Worm (Caenorhabditis elegans): ENCODE measurements around the gene nas-20.
"Not testable (repeated sequence)": the region's sequence is repeated elsewhere in the genome, so short reads cannot be mapped to it uniquely, and the experiment has no call there.

nas-20 gene

DNA sequence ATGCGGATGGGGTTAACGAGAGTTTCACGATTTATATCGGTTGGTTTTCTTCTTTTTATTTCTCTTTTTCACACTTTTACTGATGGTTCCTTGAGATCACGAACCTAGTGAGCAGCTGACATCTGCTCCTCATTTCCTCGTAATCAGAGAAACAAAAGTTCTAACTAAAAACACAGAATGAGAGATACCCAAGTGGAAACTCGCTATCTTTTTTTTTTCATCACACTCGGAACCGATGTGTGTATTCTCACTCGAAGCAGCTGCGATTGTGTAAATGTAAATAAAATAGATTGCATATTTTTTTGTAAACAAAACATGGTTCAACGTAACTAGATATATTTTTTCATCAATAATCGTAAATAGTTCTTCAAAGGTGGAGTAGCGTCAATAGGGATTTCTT lies 34.2 kb upstream of the nas-20 start (continued):
- TF ChIP-seq attf-3 (GFP tag; conservative IDR thresholded peaks at IDR 0.05) (no peak), akir-1 (GFP tag; optimal IDR thresholded peaks at IDR 0.05) (no peak), unc-130 (GFP tag; optimal IDR thresholded peaks at IDR 0.05) (no peak)

DNA sequence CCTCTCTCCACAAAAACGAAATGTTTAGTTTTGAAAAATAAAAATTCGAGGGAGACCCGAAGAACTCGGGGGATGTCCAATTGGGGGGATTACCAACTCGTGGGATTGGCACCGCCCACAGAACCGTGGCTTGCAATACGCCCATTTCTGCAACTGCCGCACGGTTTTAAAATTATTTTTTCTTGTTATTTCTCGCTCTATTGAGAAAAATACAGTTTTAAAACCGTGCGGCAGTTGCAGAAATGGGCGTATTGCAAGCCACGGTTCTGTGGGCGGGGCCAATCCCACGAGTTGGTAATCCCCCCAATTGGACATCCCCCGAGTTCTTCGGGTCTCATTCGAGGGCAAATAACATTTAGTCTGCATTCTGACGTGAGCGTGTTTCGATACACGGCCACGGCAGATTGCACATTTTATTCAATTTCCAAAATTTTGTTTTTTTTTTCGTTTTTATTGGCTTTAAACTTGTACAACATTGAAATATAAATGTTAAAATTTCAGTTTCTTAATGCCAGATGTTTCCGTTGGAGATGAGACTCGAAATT lies 32.8 kb upstream of the nas-20 start, which contains the start of the genes C55A6.1 and C55A6.10:
Gene C55A6.1 (minus strand): TSS at position 116 of the 545 bp plus-strand sequence.
Gene C55A6.10 (plus strand): TSS at position 495 of the 545 bp plus-strand sequence.
- peak; percentile 61 for TF ChIP-seq F49E8.2 (tag; optimal IDR thresholded peaks at IDR 0.05; ENCODE audit: insufficient read depth)
- TF ChIP-seq let-526 (GFP tag; IDR thresholded peaks at IDR 0.05) = peak; percentile 67; the same call in 1 of the 2 replicates
- peak; percentile 51 for TF ChIP-seq tbp1 (GFP tag; optimal IDR thresholded peaks at IDR 0.05)
- TF ChIP-seq bed-2 (GFP tag; IDR thresholded peaks at IDR 0.05) = peak; percentile 50; the same call in 1 of the 2 replicates
- TF ChIP-seq attf-3 (GFP tag; conservative IDR thresholded peaks at IDR 0.05) = peak; percentile 69
- TF ChIP-seq dpl-1 (GFP tag; optimal IDR thresholded peaks at IDR 0.05) = peak; percentile 31
- TF ChIP-seq B0035.1 (tag; optimal IDR thresholded peaks at IDR 0.05) = peak; percentile 35
- TF ChIP-seq Y79H2A.3 (GFP tag; conservative IDR thresholded peaks at IDR 0.05) = peak; percentile 70; the same call in 1 of the 2 replicates
- TF ChIP-seq nfyb-1 (GFP tag; IDR thresholded peaks at IDR 0.05) = peak; percentile 97
- TF ChIP-seq chd-7 (tag; optimal IDR thresholded peaks at IDR 0.05) = peak; percentile 50
- TF ChIP-seq hsf-1 (GFP tag; IDR thresholded peaks at IDR 0.05) = peak; percentile 38
- peak; percentile 64 for TF ChIP-seq F33H1.4 (GFP tag; IDR thresholded peaks at IDR 0.05)
- TF ChIP-seq lin-40 (tag; optimal IDR thresholded peaks at IDR 0.05) = peak; percentile 89
- peak; percentile 83 for TF ChIP-seq C06A6.2 (GFP tag; conservative IDR thresholded peaks at IDR 0.05)
- TF ChIP-seq unc-130 (GFP tag; optimal IDR thresholded peaks at IDR 0.05) = peak; percentile 59
- peak; percentile 56 for TF ChIP-seq F23B12.7 (tag; optimal IDR thresholded peaks at IDR 0.05; ENCODE audit: insufficient read depth)
- peak; percentile 46 for TF ChIP-seq snpc-1.3 (tag; optimal IDR thresholded peaks at IDR 0.05; ENCODE audit: insufficient read depth)
- 0 out of 2 replicates have a peak, but pooled peaks have one; percentile 32 for TF ChIP-seq cebp-1 (GFP tag; IDR thresholded peaks at IDR 0.05)
- TF ChIP-seq cebp-1 (tag; optimal IDR thresholded peaks at IDR 0.05) = peak; percentile 79
- TF ChIP-seq attf-5 (GFP tag; optimal IDR thresholded peaks at IDR 0.05) = peak; percentile 86
- TF ChIP-seq K11D2.4 (GFP tag; IDR thresholded peaks at IDR 0.05) = peak; percentile 78; the same call in 1 of the 2 replicates
- peak; percentile 86 for TF ChIP-seq ztf-18 (tag; optimal IDR thresholded peaks at IDR 0.05)
- TF ChIP-seq nhr-90 (tag; optimal IDR thresholded peaks at IDR 0.05) = peak; percentile 20
- TF ChIP-seq ceh-91 (GFP tag; IDR thresholded peaks at IDR 0.05) = peak; percentile 74
- peak; percentile 59 for TF ChIP-seq athp-1 (tag; optimal IDR thresholded peaks at IDR 0.05)
- TF ChIP-seq sea-2 (GFP tag; IDR thresholded peaks at IDR 0.05) = 0 out of 2 replicates have a peak, but pooled peaks have one; percentile 27
- TF ChIP-seq Y95B8A.8 (GFP tag; IDR thresholded peaks at IDR 0.05) = peak; percentile 78; the same call in 1 of the 2 replicates
- TF ChIP-seq ceh-27 (GFP tag; optimal IDR thresholded peaks at IDR 0.05) = peak; percentile 72
- TF ChIP-seq lsl-1 (GFP tag; optimal IDR thresholded peaks at IDR 0.05) = peak; percentile 61
- peak; percentile 69; the same call in 1 of the 2 replicates for TF ChIP-seq egrh-3 (GFP tag; IDR thresholded peaks at IDR 0.05)
- TF ChIP-seq madf-8 (GFP tag; conservative IDR thresholded peaks at IDR 0.05) = peak; percentile 42; the same call in 1 of the 2 replicates
- TF ChIP-seq D2030.7 (GFP tag; IDR thresholded peaks at IDR 0.05) = peak; percentile 93
- peak; percentile 30 for TF ChIP-seq tlf-1 (GFP tag; optimal IDR thresholded peaks at IDR 0.05)
- peak; percentile 70; the same call in 1 of the 2 replicates for TF ChIP-seq Y56A3A.18 (GFP tag; IDR thresholded peaks at IDR 0.05)
- peak; percentile 73 for TF ChIP-seq madf-10 (tag; optimal IDR thresholded peaks at IDR 0.05)
- TF ChIP-seq madf-6 (GFP tag; IDR thresholded peaks at IDR 0.05) = peak; percentile 71
- peak; percentile 91 for TF ChIP-seq mcd-1 (GFP tag; IDR thresholded peaks at IDR 0.05)
- TF ChIP-seq B0019.2 (GFP tag; conservative IDR thresholded peaks at IDR 0.05) = peak; percentile 72; the same call in 1 of the 2 replicates
- peak; percentile 65; the same call in 1 of the 2 replicates for TF ChIP-seq egl-44 (GFP tag; IDR thresholded peaks at IDR 0.05)
- peak; percentile 24 for TF ChIP-seq rpc-1 (optimal IDR thresholded peaks at IDR 0.05)
- TF ChIP-seq rpc-1 (tag; optimal IDR thresholded peaks at IDR 0.05) = not testable (repeated sequence)
- peak; percentile 70; the same call in 1 of the 2 replicates for TF ChIP-seq Y53G8AR.9 (GFP tag; conservative IDR thresholded peaks at IDR 0.05)
- peak; percentile 93 for TF ChIP-seq pbrm-1 (GFP tag; IDR thresholded peaks at IDR 0.05)
- TF ChIP-seq ztf-28 (GFP tag; IDR thresholded peaks at IDR 0.05) = peak; percentile 82; the same call in 1 of the 2 replicates
